Fruit fly (Drosophila melanogaster): ENCODE results near the gene CG32486.

CG32486 gene

dm6 chr3L:3095590-3095989 lies 25.0 kb upstream of the CG32486 start (continued):
- TF ChIP-seq MBD-R2 (GFP tag; IDR thresholded peaks at IDR 0.05) = no peak
- TF ChIP-seq E2f1 (GFP tag; IDR thresholded peaks at IDR 0.05) = no peak
- no peak for TF ChIP-seq phol (tag; optimal IDR thresholded peaks at IDR 0.05)
- TF ChIP-seq CG11398 (GFP tag; optimal IDR thresholded peaks at IDR 0.05) = no peak
- TF ChIP-seq Lpt (GFP tag; optimal IDR thresholded peaks at IDR 0.05) = no peak
- TF ChIP-seq CG31365 (tag; optimal IDR thresholded peaks at IDR 0.05) = no peak
- TF ChIP-seq twi (tag; optimal IDR thresholded peaks at IDR 0.05) = no peak
- no peak for TF ChIP-seq CG11560 (tag; IDR thresholded peaks at IDR 0.05)
- peak; percentile 98 for TF ChIP-seq Bdp1 (GFP tag; optimal IDR thresholded peaks at IDR 0.05)
- TF ChIP-seq CG15696 (tag; optimal IDR thresholded peaks at IDR 0.05) = no peak
- peak; percentile 28 for TF ChIP-seq CG6854 (GFP tag; optimal IDR thresholded peaks at IDR 0.05)
- no peak for TF ChIP-seq CG9727 (GFP tag; optimal IDR thresholded peaks at IDR 0.05)
- TF ChIP-seq Dip2 (GFP tag; IDR thresholded peaks at IDR 0.05) = no peak
- no peak for TF ChIP-seq NfI (GFP tag; optimal IDR thresholded peaks at IDR 0.05)
- TF ChIP-seq dm (GFP tag; optimal IDR thresholded peaks at IDR 0.05) = no peak
- no peak for TF ChIP-seq usp (GFP tag; optimal IDR thresholded peaks at IDR 0.05)

dm6 chr3L:3090581-3091345 lies 20.1 kb upstream of the CG32486 start:
- TF ChIP-seq CG6272 (GFP tag; IDR thresholded peaks at IDR 0.05) (no peak), da (GFP tag; optimal IDR thresholded peaks at IDR 0.05) (no peak), HLH54F (GFP tag; optimal IDR thresholded peaks at IDR 0.05) (peak; percentile 36), CG7987 (GFP tag; optimal IDR thresholded peaks at IDR 0.05) (no peak), bcd (GFP tag; optimal IDR thresholded peaks at IDR 0.05) (peak; percentile 34), CG17829 (tag; optimal IDR thresholded peaks at IDR 0.05) (peak; percentile 50), BEAF-32 (GFP tag; optimal IDR thresholded peaks at IDR 0.05) (no peak), bsh (GFP tag; optimal IDR thresholded peaks at IDR 0.05) (peak in 1 of 2 experiments; percentile 65), CG10543 (GFP tag; optimal IDR thresholded peaks at IDR 0.05) (no peak), CG10654 (GFP tag; optimal IDR thresholded peaks at IDR 0.05) (no peak), stwl (tag; optimal IDR thresholded peaks at IDR 0.05) (no peak), CG30020 (tag; optimal IDR thresholded peaks at IDR 0.05) (no peak), CG4282 (GFP tag; optimal IDR thresholded peaks at IDR 0.05) (no peak), repo (GFP tag; optimal IDR thresholded peaks at IDR 0.05) (peak; percentile 65), CG6765 (GFP tag; optimal IDR thresholded peaks at IDR 0.05) (no peak), CG17612 (GFP tag; IDR thresholded peaks at IDR 0.05) (no peak), Ssrp (tag; optimal IDR thresholded peaks at IDR 0.05) (peak; percentile 31), CG3281 (GFP tag; optimal IDR thresholded peaks at IDR 0.05) (no peak), slou (GFP tag; optimal IDR thresholded peaks at IDR 0.05) (no peak), CG11560 (tag; IDR thresholded peaks at IDR 0.05) (no peak), ase (GFP tag; IDR thresholded peaks at IDR 0.05) (no peak), fd96Cb (tag; optimal IDR thresholded peaks at IDR 0.05) (peak; percentile 27), fru (optimal IDR thresholded peaks at IDR 0.05) (no peak), Ets65A (GFP tag) (no peak), NfI (GFP tag; optimal IDR thresholded peaks at IDR 0.05) (no peak), CG14014 (GFP tag; IDR thresholded peaks at IDR 0.05) (no peak), Atf-2 (GFP tag; optimal IDR thresholded peaks at IDR 0.05) (no peak), eyg (GFP tag; optimal IDR thresholded peaks at IDR 0.05) (no peak), pzg (GFP tag; optimal IDR thresholded peaks at IDR 0.05) (peak; percentile 6), CG16779 (GFP tag; IDR thresholded peaks at IDR 0.05) (peak; percentile 36; the same call in 1 of the 2 replicates), fd64A (GFP tag; optimal IDR thresholded peaks at IDR 0.05) (no peak), Dip3 (GFP tag; optimal IDR thresholded peaks at IDR 0.05) (no peak), Hmx (GFP tag; optimal IDR thresholded peaks at IDR 0.05) (no peak), CG5180 (GFP tag; optimal IDR thresholded peaks at IDR 0.05) (peak; percentile 51), aop (GFP tag; IDR thresholded peaks at IDR 0.05) (no peak), Atf6 (GFP tag; IDR thresholded peaks at IDR 0.05) (peak; percentile 69)

Data from whole organism, embryonic.